Fruit fly (Drosophila melanogaster): ENCODE measurements around the gene CG46468.

Gene CG46468

dm6 chr2L:9576269-9576933, 11.2 kb upstream of the CG46468 start, which contains the start of gene Mtpalpha (continued):
- no peak for TF ChIP-seq twi (tag; optimal IDR thresholded peaks at IDR 0.05)
- peak; percentile 50 for TF ChIP-seq CG5245 (GFP tag; optimal IDR thresholded peaks at IDR 0.05)
- no peak for TF ChIP-seq CG2129 (GFP tag; IDR thresholded peaks at IDR 0.05; ENCODE audit: partially characterized antibody)
- TF ChIP-seq CG13775 (GFP tag; optimal IDR thresholded peaks at IDR 0.05) = no peak
- TF ChIP-seq h (optimal IDR thresholded peaks at IDR 0.05) = no peak
- peak; percentile 44; the same call in 1 of the 3 replicates for TF ChIP-seq knrl (GFP tag; IDR thresholded peaks at IDR 0.05; ENCODE audit: partially characterized antibody)
- TF ChIP-seq sr (GFP tag; IDR thresholded peaks at IDR 0.05) = no peak
- peak; percentile 100 for TF ChIP-seq nom (GFP tag; optimal IDR thresholded peaks at IDR 0.05)
- TF ChIP-seq ranshi (GFP tag; IDR thresholded peaks at IDR 0.05) = no peak
- TF ChIP-seq CG10654 (GFP tag; optimal IDR thresholded peaks at IDR 0.05) = no peak
- TF ChIP-seq ap (GFP tag; IDR thresholded peaks at IDR 0.05) = no peak
- TF ChIP-seq amos (GFP tag; IDR thresholded peaks at IDR 0.05; ENCODE audit: partially characterized antibody) = no peak
- no peak for TF ChIP-seq Sry-β (GFP tag; optimal IDR thresholded peaks at IDR 0.05)
- peak; percentile 42 for TF ChIP-seq CG9876 (GFP tag; optimal IDR thresholded peaks at IDR 0.05)
- TF ChIP-seq Hmx (GFP tag; optimal IDR thresholded peaks at IDR 0.05) = no peak
- no peak for TF ChIP-seq dm (GFP tag; optimal IDR thresholded peaks at IDR 0.05)
- TF ChIP-seq Adf1 (GFP tag; IDR thresholded peaks at IDR 0.05) = no peak
- no peak for TF ChIP-seq klu (GFP tag; IDR thresholded peaks at IDR 0.05)
- TF ChIP-seq otp (GFP tag; IDR thresholded peaks at IDR 0.05) = no peak
- peak in 1 of 2 experiments; percentile 13 for TF ChIP-seq Trl (optimal IDR thresholded peaks at IDR 0.05)
- peak; percentile 27 for TF ChIP-seq Trl (GFP tag; optimal IDR thresholded peaks at IDR 0.05)
- no peak for TF ChIP-seq Bteb2 (GFP tag; optimal IDR thresholded peaks at IDR 0.05)
- TF ChIP-seq dpn (GFP tag; optimal IDR thresholded peaks at IDR 0.05) = peak; percentile 9 to 44
- no peak for TF ChIP-seq CG2199 (GFP tag; IDR thresholded peaks at IDR 0.05)
- no peak for TF ChIP-seq CG17829 (tag; optimal IDR thresholded peaks at IDR 0.05)
- TF ChIP-seq tio (GFP tag; optimal IDR thresholded peaks at IDR 0.05) = no peak
- TF ChIP-seq jumu (GFP tag; optimal IDR thresholded peaks at IDR 0.05) = peak; percentile 18
- peak; percentile 55 for TF ChIP-seq Antp (GFP tag; optimal IDR thresholded peaks at IDR 0.05)
- TF ChIP-seq Hey (tag; optimal IDR thresholded peaks at IDR 0.05) = no peak
- peak; percentile 59 for TF ChIP-seq gro (GFP tag; optimal IDR thresholded peaks at IDR 0.05)
- TF ChIP-seq CG12942 (GFP tag; optimal IDR thresholded peaks at IDR 0.05) = no peak
- no peak for TF ChIP-seq CG4282 (GFP tag; optimal IDR thresholded peaks at IDR 0.05)
- no peak for TF ChIP-seq CG7786 (GFP tag; optimal IDR thresholded peaks at IDR 0.05)
- no peak for TF ChIP-seq CG12236 (GFP tag; optimal IDR thresholded peaks at IDR 0.05)
- peak; percentile 26 for TF ChIP-seq caup (GFP tag; optimal IDR thresholded peaks at IDR 0.05; ENCODE audit: severe bottlenecking)
- TF ChIP-seq CG6683 (GFP tag; optimal IDR thresholded peaks at IDR 0.05) = no peak
- TF ChIP-seq bowl (GFP tag; IDR thresholded peaks at IDR 0.05) = no peak; the same call in 1 of the 2 replicates
- no peak for TF ChIP-seq dan (GFP tag; IDR thresholded peaks at IDR 0.05)
- TF ChIP-seq sens-2 (GFP tag; IDR thresholded peaks at IDR 0.05) = no peak
- no peak for TF ChIP-seq Dfd (GFP tag; optimal IDR thresholded peaks at IDR 0.05)
- no peak for TF ChIP-seq gce (GFP tag; IDR thresholded peaks at IDR 0.05)
- TF ChIP-seq ind (GFP tag; optimal IDR thresholded peaks at IDR 0.05) = peak; percentile 15
- TF ChIP-seq her (GFP tag; optimal IDR thresholded peaks at IDR 0.05) = no peak
- TF ChIP-seq Neu2 (GFP tag; optimal IDR thresholded peaks at IDR 0.05; ENCODE audit: borderline replicate concordance) = no peak
- no peak for TF ChIP-seq CG18619 (GFP tag; optimal IDR thresholded peaks at IDR 0.05)
- no peak for TF ChIP-seq CG5180 (GFP tag; optimal IDR thresholded peaks at IDR 0.05)
- 0 out of 3 replicates have a peak, but pooled peaks have one; percentile 22 for TF ChIP-seq ase (GFP tag; IDR thresholded peaks at IDR 0.05)
- TF ChIP-seq CG16779 (GFP tag; IDR thresholded peaks at IDR 0.05) = no peak
- TF ChIP-seq D19A (tag; optimal IDR thresholded peaks at IDR 0.05) = no peak
- no peak for TF ChIP-seq CG2202 (tag; optimal IDR thresholded peaks at IDR 0.05)
- no peak for TF ChIP-seq prd (optimal IDR thresholded peaks at IDR 0.05)
- peak; percentile 16; the same call in 1 of the 3 replicates for TF ChIP-seq prd (GFP tag; IDR thresholded peaks at IDR 0.05)
